Worm (Caenorhabditis elegans) whole organism, mixed stage, embryonic: ENCODE measurements around the gene R07E5.11.

ENCODE experiments used
- blmp-1 ChIP-seq: fragments of 150-350 bp; optimal IDR thresholded peaks from 2 replicates; lab custom pipeline; 2014; ENCODE audit warnings: missing biosample characterization, missing genetic modification characterization
- ces-1 ChIP-seq: fragments of 150-350 bp; optimal IDR thresholded peaks from 2 replicates; lab custom pipeline; 2014; ENCODE audit warnings: missing biosample characterization, missing genetic modification reagents, missing genetic modification characterization
- lin-32 ChIP-seq: fragments of 200-800 bp; sonication (Bioruptor generic); optimal IDR thresholded peaks from 2 replicates; lab custom pipeline; 2018; ENCODE audit warnings: mild to moderate bottlenecking, missing genetic modification characterization, missing compliant biosample characterization
- mep-1 ChIP-seq: fragments of 150-350 bp; optimal IDR thresholded peaks from 2 replicates; lab custom pipeline; 2017; ENCODE audit warnings: missing biosample characterization, missing genetic modification reagents, missing genetic modification characterization, inconsistent platforms
- nhr-12 ChIP-seq: fragments of 150-350 bp; optimal IDR thresholded peaks from 2 replicates; lab custom pipeline; 2014; ENCODE audit warnings: missing biosample characterization, missing genetic modification characterization
- nhr-28 ChIP-seq: fragments of 150-350 bp; optimal IDR thresholded peaks from 2 replicates; lab custom pipeline; 2014; ENCODE audit warnings: missing biosample characterization, missing genetic modification characterization
- snpc-4 ChIP-seq: fragments of 150-350 bp; optimal IDR thresholded peaks from 2 replicates; lab custom pipeline; 2014; ENCODE audit warnings: missing biosample characterization, missing genetic modification characterization
- unc-120 ChIP-seq: sonication (generic microtip); optimal IDR thresholded peaks from 2 replicates; lab custom pipeline; 2017; ENCODE audit warnings: missing genetic modification characterization, missing compliant biosample characterization; ENCODE audit not compliant: poor library complexity, severe bottlenecking

ce11 chrIII:4449357-4449756, 34.3 kb upstream of the R07E5.11 start:
- TF ChIP-seq mep-1 (tag; lab: Kevin White, UChicago) (no peak), ces-1 (no peak), unc-120 (tag; lab: Kevin White, UChicago) (no peak), nhr-12 (tag; lab: Kevin White, UChicago) (no peak), lin-32 (GFP tag; lab: Kevin White, UChicago) (no peak), snpc-4 (tag; lab: Kevin White, UChicago) (no peak), nhr-28 (tag; lab: Kevin White, UChicago) (no peak), blmp-1 (tag; lab: Kevin White, UChicago) (no peak)
